Worm (Caenorhabditis elegans): ENCODE measurements around the gene sre-48.
A peak's percentile ranks its signal among the peaks of the same experiment; 100 is the strongest.

Gene sre-48

ce11 chrII:13981819-13982218, 2.1 kb upstream of the sre-48 start:
- TF ChIP-seq dpl-1 (GFP tag; optimal IDR thresholded peaks at IDR 0.05) (no peak), efl-1 (optimal IDR thresholded peaks at IDR 0.05) (no peak), efl-1 (GFP tag; optimal IDR thresholded peaks at IDR 0.05 in 1 of 2) (peak in 1 of 2 experiments; percentile 48), blmp-1 (tag; optimal IDR thresholded peaks at IDR 0.05) (no peak), lsy-2 (tag; optimal IDR thresholded peaks at IDR 0.05) (no peak)

- no peak for TF ChIP-seq ztf-11 (tag; optimal IDR thresholded peaks at IDR 0.05)
- no peak for TF ChIP-seq efl-1 (optimal IDR thresholded peaks at IDR 0.05)
- peak in 1 of 2 experiments; percentile 33 for TF ChIP-seq efl-1 (GFP tag; optimal IDR thresholded peaks at IDR 0.05 in 1 of 2)
- TF ChIP-seq elt-2 (tag; optimal IDR thresholded peaks at IDR 0.05) = peak; percentile 43
Observed at ce11 chrII:13981097-13981496, 1.4 kb upstream of the sre-48 start, which contains the start of gene Y39G8B.9. Y39G8B.9 (plus strand) TSS chrII:13981365.

DNA sequence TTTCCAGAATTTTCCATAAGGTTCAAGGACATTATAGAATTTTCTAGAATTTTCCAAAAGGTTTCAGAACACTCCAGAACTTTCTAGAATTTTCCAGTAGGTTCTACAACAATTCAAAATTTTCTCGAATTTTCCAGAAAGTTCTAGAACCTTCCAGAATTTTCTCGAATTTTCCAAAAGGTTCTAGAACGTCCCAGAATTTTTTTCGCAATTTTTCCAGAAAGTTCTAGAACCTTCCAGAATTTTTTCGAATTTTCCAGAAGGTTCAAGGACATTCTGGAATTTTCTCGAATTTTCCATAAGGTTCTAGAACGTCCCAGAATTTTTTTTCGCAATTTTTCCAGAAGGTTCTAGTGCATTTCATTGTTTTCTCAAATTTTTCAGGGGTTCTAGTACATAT, 2.0 kb downstream of the sre-48 start:
- no peak for TF ChIP-seq hlh-4 (tag; optimal IDR thresholded peaks at IDR 0.05)
- TF ChIP-seq nhr-85 (tag) = peak; percentile 27

ce11 chrII:13976161-13976560, 3.5 kb downstream of the sre-48 start, which contains the start of gene Y39G8B.2:
Y39G8B.2 (minus strand) TSS chrII:13976221.
- TF ChIP-seq nhr-12 (tag; optimal IDR thresholded peaks at IDR 0.05) = no peak
- TF ChIP-seq fos-1 (tag; optimal IDR thresholded peaks at IDR 0.05) = peak; percentile 70
- peak; percentile 23; the same call in 1 of the 2 replicates for TF ChIP-seq unc-98 (GFP tag; IDR thresholded peaks at IDR 0.05)
- peak; percentile 69 for TF ChIP-seq xbp-1 (tag; optimal IDR thresholded peaks at IDR 0.05)
- TF ChIP-seq aly-2 (tag; optimal IDR thresholded peaks at IDR 0.05) = peak; percentile 25
- TF ChIP-seq egl-13 (tag; optimal IDR thresholded peaks at IDR 0.05) = peak; percentile 58
- TF ChIP-seq hpl-2 (GFP tag; optimal IDR thresholded peaks at IDR 0.05) = no peak
- TF ChIP-seq nhr-47 (tag; optimal IDR thresholded peaks at IDR 0.05) = peak; percentile 86
- TF ChIP-seq lsy-2 (tag; optimal IDR thresholded peaks at IDR 0.05) = peak; percentile 90 to 92
- TF ChIP-seq nhr-237 (tag; optimal IDR thresholded peaks at IDR 0.05) = peak; percentile 51
- peak; percentile 86 for TF ChIP-seq snu-23 (GFP tag; optimal IDR thresholded peaks at IDR 0.05)
- peak; percentile 77 for TF ChIP-seq tbx-2 (tag; optimal IDR thresholded peaks at IDR 0.05)
- peak; percentile 75 for TF ChIP-seq swsn-7 (tag; optimal IDR thresholded peaks at IDR 0.05)
- peak; percentile 83 for TF ChIP-seq nhr-85 (tag)
- peak; percentile 89 for TF ChIP-seq snpc-4 (tag; optimal IDR thresholded peaks at IDR 0.05)
- no peak for TF ChIP-seq alr-1 (tag; optimal IDR thresholded peaks at IDR 0.05; ENCODE audit: borderline replicate concordance)
- no peak for TF ChIP-seq unc-62 (GFP tag; optimal IDR thresholded peaks at IDR 0.05)
- peak; percentile 99 for TF ChIP-seq F16B12.6 (tag; optimal IDR thresholded peaks at IDR 0.05)
- TF ChIP-seq lin-39 (tag; optimal IDR thresholded peaks at IDR 0.05) = no peak
- TF ChIP-seq ets-5 (GFP tag; IDR thresholded peaks at IDR 0.05) = no peak
- TF ChIP-seq C16A3.4 (tag; optimal IDR thresholded peaks at IDR 0.05) = peak; percentile 89
- peak; percentile 59 for TF ChIP-seq blmp-1 (tag; optimal IDR thresholded peaks at IDR 0.05)
- TF ChIP-seq ceh-63 (GFP tag; optimal IDR thresholded peaks at IDR 0.05) = no peak
- peak; percentile 4 to 93 (median 64) for TF ChIP-seq ceh-82 (tag; optimal IDR thresholded peaks at IDR 0.05)
- peak; percentile 57 for TF ChIP-seq pax-3 (tag; optimal IDR thresholded peaks at IDR 0.05)
- no peak for TF ChIP-seq zag-1 (tag; optimal IDR thresholded peaks at IDR 0.05)
- no peak for TF ChIP-seq Y116A8C.19 (tag; optimal IDR thresholded peaks at IDR 0.05; ENCODE audit: borderline replicate concordance)
- TF ChIP-seq ztf-4 (tag; optimal IDR thresholded peaks at IDR 0.05) = peak; percentile 30
- peak; percentile 88 for TF ChIP-seq lin-14 (GFP tag; optimal IDR thresholded peaks at IDR 0.05)
- TF ChIP-seq pqm-1 (tag; optimal IDR thresholded peaks at IDR 0.05) = no peak
- TF ChIP-seq nhr-20 (tag; optimal IDR thresholded peaks at IDR 0.05) = peak; percentile 86
- TF ChIP-seq mep-1 (tag; optimal IDR thresholded peaks at IDR 0.05) = peak; percentile 92
- peak; percentile 69 for TF ChIP-seq nhr-90 (tag; optimal IDR thresholded peaks at IDR 0.05; ENCODE audit: poor library complexity)
- no peak for TF ChIP-seq fkh-4 (tag; optimal IDR thresholded peaks at IDR 0.05; ENCODE audit: borderline replicate concordance)
- TF ChIP-seq grh-1 (GFP tag; IDR thresholded peaks at IDR 0.05) = peak; percentile 70
- TF ChIP-seq mdl-1 (tag; optimal IDR thresholded peaks at IDR 0.05) = peak in 1 of 2 experiments; percentile 80
- peak; percentile 96 for TF ChIP-seq lin-15B (tag; optimal IDR thresholded peaks at IDR 0.05)
- TF ChIP-seq isw-1 (GFP tag; IDR thresholded peaks at IDR 0.05) = peak; percentile 80
- TF ChIP-seq C04F5.9 (tag; optimal IDR thresholded peaks at IDR 0.05) = peak; percentile 45
- TF ChIP-seq ama-1 (optimal IDR thresholded peaks at IDR 0.05) = no peak
- TF ChIP-seq nhr-77 (tag; optimal IDR thresholded peaks at IDR 0.05) = peak; percentile 93
- TF ChIP-seq zip-4 (GFP tag; optimal IDR thresholded peaks at IDR 0.05) = peak; percentile 23

Measured in whole organism, L1 larva.